Worm (Caenorhabditis elegans) whole organism, mixed stage, embryonic: ENCODE data around the gene srlf-30.

Experiments
- M03D4.4 ChIP-seq: sonication (generic microtip); optimal IDR thresholded peaks from 2 replicates; lab custom pipeline; 2017; ENCODE audit warnings: mild to moderate bottlenecking, missing genetic modification characterization, missing compliant biosample characterization
- bed-3 ChIP-seq: fragments of 200-800 bp; sonication (Bioruptor generic); optimal IDR thresholded peaks from 3 replicates; lab custom pipeline; 2018; ENCODE audit warnings: mild to moderate bottlenecking, missing genetic modification characterization, moderate library complexity, missing compliant biosample characterization
- blmp-1 ChIP-seq: fragments of 150-350 bp; optimal IDR thresholded peaks from 2 replicates; lab custom pipeline; 2014; ENCODE audit warnings: missing biosample characterization, missing genetic modification characterization
- ceh-39 ChIP-seq: fragments of 150-350 bp; optimal IDR thresholded peaks from 2 replicates; lab custom pipeline; 2014; ENCODE audit warnings: missing biosample characterization, missing genetic modification characterization
- ceh-43 ChIP-seq: fragments of 200-800 bp; sonication (Bioruptor generic); optimal IDR thresholded peaks from 2 replicates; lab custom pipeline; 2018; ENCODE audit warnings: mild to moderate bottlenecking, missing genetic modification characterization, moderate library complexity, missing compliant biosample characterization
- ceh-83 ChIP-seq: fragments of 200-800 bp; sonication (Bioruptor generic); optimal IDR thresholded peaks from 2 replicates; lab custom pipeline; 2018; ENCODE audit warnings: mild to moderate bottlenecking, missing genetic modification characterization, missing compliant biosample characterization
- ces-1 ChIP-seq: fragments of 150-350 bp; optimal IDR thresholded peaks from 2 replicates; lab custom pipeline; 2014; ENCODE audit warnings: missing biosample characterization, missing genetic modification reagents, missing genetic modification characterization
- cnd-1 ChIP-seq: fragments of 200-800 bp; sonication (Bioruptor generic); optimal IDR thresholded peaks from 2 replicates; lab custom pipeline; 2018; ENCODE audit warnings: mild to moderate bottlenecking, missing genetic modification characterization, missing compliant biosample characterization
- drap-1 ChIP-seq: fragments of 200-800 bp; sonication (Bioruptor generic); optimal IDR thresholded peaks from 3 replicates; lab custom pipeline; 2018; ENCODE audit warnings: mild to moderate bottlenecking, missing genetic modification characterization, missing compliant biosample characterization
- elt-1 ChIP-seq: sonication (generic microtip); optimal IDR thresholded peaks from 2 replicates; lab custom pipeline; 2017; ENCODE audit warnings: missing genetic modification characterization, mild to moderate bottlenecking, missing compliant biosample characterization, antibody characterized with exemption, moderate library complexity, borderline replicate concordance; ENCODE audit not compliant: insufficient read depth
- elt-3 ChIP-seq: fragments of 150-350 bp; optimal IDR thresholded peaks from 2 replicates; lab custom pipeline; 2014; ENCODE audit warnings: missing biosample characterization, missing genetic modification characterization
- flh-1 ChIP-seq: fragments of 200-800 bp; sonication (Bioruptor generic); optimal IDR thresholded peaks from 2 replicates; lab custom pipeline; 2018; ENCODE audit warnings: mild to moderate bottlenecking, missing genetic modification characterization, moderate library complexity, missing compliant biosample characterization
- ham-2 ChIP-seq: fragments of 200-800 bp; sonication (Bioruptor generic); optimal IDR thresholded peaks from 2 replicates; lab custom pipeline; 2018; ENCODE audit warnings: mild to moderate bottlenecking, missing genetic modification characterization, missing compliant biosample characterization
- hlh-1 ChIP-seq: fragments of 150-350 bp; optimal IDR thresholded peaks from 2 replicates; lab custom pipeline; 2014; ENCODE audit warnings: missing biosample characterization, missing genetic modification reagents, missing genetic modification characterization
- lin-13 ChIP-seq: fragments of 150-350 bp; optimal IDR thresholded peaks from 2 replicates; lab custom pipeline; 2014; ENCODE audit warnings: missing biosample characterization, missing genetic modification characterization
- lin-32 ChIP-seq: fragments of 200-800 bp; sonication (Bioruptor generic); optimal IDR thresholded peaks from 2 replicates; lab custom pipeline; 2018; ENCODE audit warnings: mild to moderate bottlenecking, missing genetic modification characterization, missing compliant biosample characterization
- lsy-2 ChIP-seq: fragments of 150-350 bp; optimal IDR thresholded peaks from 2 replicates; lab custom pipeline; 2014; ENCODE audit warnings: missing biosample characterization, missing genetic modification characterization
- mep-1 ChIP-seq: fragments of 150-350 bp; optimal IDR thresholded peaks from 2 replicates; lab custom pipeline; 2017; ENCODE audit warnings: missing biosample characterization, missing genetic modification reagents, missing genetic modification characterization, inconsistent platforms
- mls-2 ChIP-seq: sonication (generic microtip); optimal IDR thresholded peaks from 2 replicates; lab custom pipeline; 2016; ENCODE audit warnings: mild to moderate bottlenecking, missing genetic modification characterization, moderate library complexity, missing compliant biosample characterization
- nhr-2 ChIP-seq: fragments of 150-350 bp; optimal IDR thresholded peaks from 2 replicates; lab custom pipeline; 2014; ENCODE audit warnings: missing biosample characterization, missing genetic modification characterization
- nhr-237 ChIP-seq: fragments of 150-350 bp; optimal IDR thresholded peaks from 2 replicates; lab custom pipeline; 2014; ENCODE audit warnings: missing biosample characterization, missing genetic modification characterization
- nhr-28 ChIP-seq: fragments of 150-350 bp; optimal IDR thresholded peaks from 2 replicates; lab custom pipeline; 2014; ENCODE audit warnings: missing biosample characterization, missing genetic modification characterization
- nhr-76 ChIP-seq: sonication (generic microtip); optimal IDR thresholded peaks from 2 replicates; lab custom pipeline; 2017; ENCODE audit warnings: missing biosample characterization, missing genetic modification characterization
- sem-2 ChIP-seq: fragments of 200-800 bp; sonication (Bioruptor generic); optimal IDR thresholded peaks from 2 replicates; lab custom pipeline; 2018; ENCODE audit warnings: mild to moderate bottlenecking, missing genetic modification characterization, missing compliant biosample characterization
- snpc-4 ChIP-seq: fragments of 150-350 bp; optimal IDR thresholded peaks from 2 replicates; lab custom pipeline; 2014; ENCODE audit warnings: missing biosample characterization, missing genetic modification characterization
- sptf-1 ChIP-seq: sonication (generic microtip); optimal IDR thresholded peaks from 2 replicates; lab custom pipeline; 2017; ENCODE audit warnings: mild to moderate bottlenecking, missing genetic modification characterization, moderate library complexity, missing compliant biosample characterization
- tbx-8 ChIP-seq: fragments of 200-800 bp; sonication (Bioruptor generic); optimal IDR thresholded peaks from 2 replicates; lab custom pipeline; 2018; ENCODE audit warnings: mild to moderate bottlenecking, missing genetic modification characterization, moderate library complexity, missing compliant biosample characterization
- unc-120 ChIP-seq: sonication (generic microtip); optimal IDR thresholded peaks from 2 replicates; lab custom pipeline; 2017; ENCODE audit warnings: missing genetic modification characterization, missing compliant biosample characterization; ENCODE audit not compliant: poor library complexity, severe bottlenecking
- unc-39 ChIP-seq: fragments of 150-350 bp; optimal IDR thresholded peaks from 2 replicates; lab custom pipeline; 2014; ENCODE audit warnings: missing biosample characterization, missing genetic modification characterization
- unc-62 ChIP-seq: fragments of 150-350 bp; optimal IDR thresholded peaks from 2 replicates; lab custom pipeline; 2014; ENCODE audit warnings: missing biosample characterization, missing genetic modification reagents, missing genetic modification characterization
- zip-8 ChIP-seq: fragments of 150-350 bp; optimal IDR thresholded peaks from 2 replicates; lab custom pipeline; 2014; ENCODE audit warnings: missing biosample characterization, missing genetic modification characterization
- ztf-11 ChIP-seq: fragments of 150-350 bp; optimal IDR thresholded peaks from 2 replicates; lab custom pipeline; 2014; ENCODE audit warnings: missing biosample characterization, missing genetic modification characterization

srlf-30 gene

ce11 chrIV:10933062-10933552 is 32.9 kb downstream of the srlf-30 start, which contains the start of the genes dnc-1 and lsm-7:
Gene dnc-1, minus strand, starts transcription at chrIV:10933203.
Gene lsm-7, plus strand, starts transcription at chrIV:10933502.
- TF ChIP-seq lsy-2 (tag; lab: Kevin White, UChicago) = peak; percentile 71
- no peak for TF ChIP-seq snpc-4
- TF ChIP-seq mep-1 (tag; lab: Kevin White, UChicago) = peak; percentile 54
- peak; percentile 4 for TF ChIP-seq cnd-1
- peak; percentile 15 for TF ChIP-seq ceh-39 (tag; lab: Kevin White, UChicago)
- TF ChIP-seq mls-2 (tag; lab: Kevin White, UChicago) = peak; percentile 24
- TF ChIP-seq ceh-43 (GFP tag; lab: Kevin White, UChicago) = no peak
- TF ChIP-seq ceh-83 = no peak
- TF ChIP-seq unc-120 (tag; lab: Kevin White, UChicago) = peak; percentile 18

ce11 chrIV:10933777-10934546 is 33.8 kb downstream of the srlf-30 start:
- TF ChIP-seq lin-32 (GFP tag; lab: Kevin White, UChicago) (no peak), nhr-28 (tag; lab: Kevin White, UChicago) (no peak), unc-62 (no peak), ztf-11 (tag; lab: Kevin White, UChicago) (no peak), ham-2 (GFP tag; lab: Kevin White, UChicago) (no peak), mls-2 (tag; lab: Kevin White, UChicago) (no peak), unc-120 (tag; lab: Kevin White, UChicago) (no peak)

ce11 chrIV:10934786-10935185 is 34.6 kb downstream of the srlf-30 start:
- TF ChIP-seq ztf-11 (tag; lab: Kevin White, UChicago) (no peak), elt-1 (tag; lab: Kevin White, UChicago) (no peak), lin-13 (tag; lab: Kevin White, UChicago) (no peak), flh-1 (GFP tag; lab: Kevin White, UChicago) (no peak), ceh-39 (tag; lab: Kevin White, UChicago) (no peak), tbx-8 (GFP tag; lab: Kevin White, UChicago) (no peak), nhr-76 (tag; lab: Kevin White, UChicago) (no peak), cnd-1 (no peak), nhr-28 (tag; lab: Kevin White, UChicago) (no peak), zip-8 (tag; lab: Kevin White, UChicago) (no peak), nhr-237 (tag; lab: Kevin White, UChicago) (no peak), ceh-43 (GFP tag; lab: Kevin White, UChicago) (no peak), blmp-1 (no peak), unc-39 (tag; lab: Kevin White, UChicago) (no peak), M03D4.4 (tag; lab: Kevin White, UChicago) (no peak), elt-3 (tag; lab: Kevin White, UChicago) (no peak), unc-120 (tag; lab: Kevin White, UChicago) (no peak), lin-32 (GFP tag; lab: Kevin White, UChicago) (no peak), ces-1 (GFP tag; lab: Kevin White, UChicago) (no peak)

- TF ChIP-seq cnd-1 = peak; percentile 27
- no peak for TF ChIP-seq elt-3 (tag; lab: Kevin White, UChicago)
- TF ChIP-seq tbx-8 (GFP tag; lab: Kevin White, UChicago) = no peak
- no peak for TF ChIP-seq blmp-1
- TF ChIP-seq mep-1 (tag; lab: Kevin White, UChicago) = no peak
- no peak for TF ChIP-seq sem-2
- no peak for TF ChIP-seq unc-39 (tag; lab: Kevin White, UChicago)
- TF ChIP-seq ceh-83 = no peak
- peak; percentile 95 for TF ChIP-seq unc-62
- TF ChIP-seq ztf-11 (tag; lab: Kevin White, UChicago) = no peak
- no peak for TF ChIP-seq zip-8 (tag; lab: Kevin White, UChicago)
- TF ChIP-seq lsy-2 (tag; lab: Kevin White, UChicago) = peak; percentile 40
- TF ChIP-seq drap-1 (GFP tag; lab: Kevin White, UChicago) = no peak
- TF ChIP-seq ceh-43 (GFP tag; lab: Kevin White, UChicago) = no peak
- TF ChIP-seq nhr-2 (tag; lab: Kevin White, UChicago) = peak; percentile 40
- TF ChIP-seq nhr-28 (tag; lab: Kevin White, UChicago) = no peak
- peak; percentile 47 for TF ChIP-seq ces-1 (GFP tag; lab: Kevin White, UChicago)
- TF ChIP-seq mls-2 (tag; lab: Kevin White, UChicago) = peak; percentile 12
- TF ChIP-seq bed-3 (GFP tag; lab: Kevin White, UChicago) = no peak
- peak; percentile 75 for TF ChIP-seq hlh-1 (tag; lab: Kevin White, UChicago)
- peak; percentile 73 for TF ChIP-seq unc-120 (tag; lab: Kevin White, UChicago)
- peak; percentile 6 for TF ChIP-seq sptf-1
Observed at ce11 chrIV:10935336-10935735, 35.2 kb downstream of the srlf-30 start.
